Worm (Caenorhabditis elegans) whole organism, L1 larva: ENCODE results near the gene T09A5.14.

Source experiments
- C16A3.4 ChIP-seq: fragments of 150-350 bp; optimal IDR thresholded peaks from 2 replicates; lab custom pipeline; 2014; ENCODE audit warnings: missing biosample characterization, missing genetic modification characterization
- Y116A8C.19 ChIP-seq: sonication (generic microtip); optimal IDR thresholded peaks from 2 replicates; lab custom pipeline; 2016; ENCODE audit warnings: missing compliant biosample characterization, missing genetic modification characterization, borderline replicate concordance
- blmp-1 ChIP-seq: fragments of 150-350 bp; optimal IDR thresholded peaks from 2 replicates; lab custom pipeline; 2014; ENCODE audit warnings: missing biosample characterization, missing genetic modification characterization
- ceh-8 ChIP-seq: fragments of 200-800 bp; sonication (Bioruptor generic); optimal IDR thresholded peaks from 2 replicates; lab custom pipeline; 2018; ENCODE audit warnings: mild to moderate bottlenecking, missing genetic modification characterization, moderate library complexity, missing compliant biosample characterization
- ceh-88 ChIP-seq: fragments of 200-800 bp; sonication (Bioruptor generic); IDR thresholded peaks from 2 replicates; pipeline ENCODE4 v1.3.6; 2022; ENCODE audit warnings: missing genetic modification characterization, missing compliant biosample characterization
- ceh-90 ChIP-seq: sonication (generic microtip); optimal IDR thresholded peaks from 2 replicates; lab custom pipeline; 2016; ENCODE audit warnings: missing genetic modification characterization, missing compliant biosample characterization
- dpl-1 ChIP-seq, 3 experiments: fragments of 150-350 bp in 2 of 3; sonication (generic microtip) in 1 of 3; optimal IDR thresholded peaks; 2 replicates each; lab custom pipeline; 2014 to 2017; ENCODE audit warnings: missing biosample characterization in 3 of 3, missing genetic modification characterization in 3 of 3, missing genetic modification reagents in 3 of 3
- dsc-1 ChIP-seq: sonication (generic microtip); optimal IDR thresholded peaks from 2 replicates; lab custom pipeline; 2016; ENCODE audit warnings: mild to moderate bottlenecking, missing genetic modification characterization, missing compliant biosample characterization
- efl-1 ChIP-seq, 4 experiments: fragments of 150-350 bp; optimal IDR thresholded peaks in 3 of 4; peaks in 1 of 4; 1 replicate in 1 of 4; 2 replicates in 3 of 4; lab custom pipeline; 2014; ENCODE audit warnings: missing biosample characterization in 2 of 4, missing genetic modification characterization in 2 of 4, missing genetic modification reagents in 2 of 4
- egl-13 ChIP-seq: sonication (generic microtip); optimal IDR thresholded peaks from 2 replicates; lab custom pipeline; 2016; ENCODE audit warnings: missing genotype, missing genetic modification reagents, missing genetic modification characterization, missing compliant biosample characterization
- elt-3 ChIP-seq, 6 experiments: fragments of 150-350 bp in 1 of 6; sonication (generic microtip); optimal IDR thresholded peaks; 2 replicates each; lab custom pipeline; 2017 to 2018; ENCODE audit warnings: missing biosample characterization in 6 of 6, missing genetic modification characterization in 6 of 6, inconsistent platforms in 1 of 6
- fkh-4 ChIP-seq: sonication (generic microtip); optimal IDR thresholded peaks from 2 replicates; lab custom pipeline; 2016; ENCODE audit warnings: missing compliant biosample characterization, missing genetic modification characterization, borderline replicate concordance
- fkh-8 ChIP-seq: sonication (generic microtip); optimal IDR thresholded peaks from 2 replicates; lab custom pipeline; 2016; ENCODE audit warnings: mild to moderate bottlenecking, missing genetic modification characterization, missing compliant biosample characterization
- hpl-2 ChIP-seq: fragments of 150-350 bp; optimal IDR thresholded peaks from 2 replicates; lab custom pipeline; 2014; ENCODE audit warnings: missing biosample characterization, missing genetic modification reagents, missing genetic modification characterization
- irx-1 ChIP-seq: sonication (generic microtip); optimal IDR thresholded peaks from 2 replicates; lab custom pipeline; 2016; ENCODE audit warnings: missing genetic modification characterization, missing compliant biosample characterization
- isw-1 ChIP-seq: fragments of 200-800 bp; sonication (Bioruptor generic); IDR thresholded peaks from 2 replicates; pipeline ENCODE4 v1.3.6; 2022; ENCODE audit warnings: missing genetic modification characterization, missing compliant biosample characterization
- lin-13 ChIP-seq: fragments of 150-350 bp; optimal IDR thresholded peaks from 2 replicates; lab custom pipeline; 2014; ENCODE audit warnings: missing biosample characterization, missing genetic modification reagents, missing genetic modification characterization
- lin-14 ChIP-seq: fragments of 200-800 bp; sonication (Bioruptor generic); optimal IDR thresholded peaks from 2 replicates; lab custom pipeline; 2018; ENCODE audit warnings: mild to moderate bottlenecking, missing genetic modification characterization, moderate library complexity, missing compliant biosample characterization
- lin-35 ChIP-seq, 2 experiments: fragments of 150-350 bp; optimal IDR thresholded peaks; 2 replicates each; lab custom pipeline; 2014; ENCODE audit warnings: missing biosample characterization in 2 of 2, missing genetic modification characterization in 2 of 2, missing genetic modification reagents in 2 of 2
- lin-39 ChIP-seq: fragments of 150-350 bp; optimal IDR thresholded peaks from 2 replicates; lab custom pipeline; 2014; ENCODE audit warnings: missing biosample characterization, missing genetic modification reagents, missing genetic modification characterization
- lsy-2 ChIP-seq, 2 experiments: fragments of 150-350 bp; optimal IDR thresholded peaks; 2 replicates each; lab custom pipeline; 2014; ENCODE audit warnings: missing biosample characterization in 2 of 2, missing genetic modification characterization in 2 of 2
- mdl-1 ChIP-seq, 2 experiments: fragments of 150-350 bp; optimal IDR thresholded peaks; 2 replicates each; lab custom pipeline; 2014 to 2017; ENCODE audit warnings: missing biosample characterization in 2 of 2, missing genetic modification characterization in 2 of 2, inconsistent platforms in 1 of 2
- mef-2 ChIP-seq: fragments of 150-350 bp; optimal IDR thresholded peaks from 2 replicates; lab custom pipeline; 2014; ENCODE audit warnings: missing biosample characterization, missing genetic modification characterization
- nhr-11 ChIP-seq: fragments of 150-350 bp; optimal IDR thresholded peaks from 2 replicates; lab custom pipeline; 2014; ENCODE audit warnings: missing biosample characterization, missing genetic modification characterization
- nhr-19 ChIP-seq: fragments of 200-800 bp; sonication (Bioruptor generic); conservative IDR thresholded peaks from 2 replicates; pipeline ENCODE4 v1.3.6; 2022; ENCODE audit warnings: missing genetic modification characterization, missing compliant biosample characterization
- nhr-20 ChIP-seq: sonication (generic microtip); optimal IDR thresholded peaks from 2 replicates; lab custom pipeline; 2016; ENCODE audit warnings: mild to moderate bottlenecking, missing genetic modification characterization, missing compliant biosample characterization
- nhr-237 ChIP-seq: fragments of 150-350 bp; optimal IDR thresholded peaks from 2 replicates; lab custom pipeline; 2014; ENCODE audit warnings: missing biosample characterization, missing genetic modification characterization
- nhr-47 ChIP-seq: sonication (generic microtip); optimal IDR thresholded peaks from 2 replicates; lab custom pipeline; 2016; ENCODE audit warnings: mild to moderate bottlenecking, missing genetic modification characterization, moderate library complexity, missing compliant biosample characterization
- nhr-71 ChIP-seq: sonication (generic microtip); optimal IDR thresholded peaks from 2 replicates; lab custom pipeline; 2016; ENCODE audit warnings: mild to moderate bottlenecking, missing genetic modification characterization, moderate library complexity, missing compliant biosample characterization
- nhr-76 ChIP-seq: sonication (generic microtip); optimal IDR thresholded peaks from 2 replicates; lab custom pipeline; 2017; ENCODE audit warnings: missing biosample characterization, missing genetic modification characterization
- nhr-77 ChIP-seq: fragments of 150-350 bp; optimal IDR thresholded peaks from 2 replicates; lab custom pipeline; 2014; ENCODE audit warnings: missing biosample characterization, missing genetic modification characterization
- nhr-85 ChIP-seq: sonication (generic microtip); peaks from one replicate; lab custom pipeline; 2016; ENCODE audit warnings: missing genetic modification characterization, inconsistent platforms, missing compliant biosample characterization
- pag-3 ChIP-seq: sonication (generic microtip); optimal IDR thresholded peaks from 2 replicates; lab custom pipeline; 2017; ENCODE audit warnings: missing genetic modification characterization, mild to moderate bottlenecking, missing compliant biosample characterization, antibody characterized with exemption, borderline replicate concordance; ENCODE audit not compliant: insufficient read depth
- pqm-1 ChIP-seq: sonication (generic microtip); optimal IDR thresholded peaks from 3 replicates; lab custom pipeline; 2017; ENCODE audit warnings: missing biosample characterization, missing genetic modification characterization
- snpc-4 ChIP-seq: fragments of 150-350 bp; optimal IDR thresholded peaks from 2 replicates; lab custom pipeline; 2014; ENCODE audit warnings: missing biosample characterization, missing genetic modification characterization
- snu-23 ChIP-seq: sonication (generic microtip); optimal IDR thresholded peaks from 2 replicates; lab custom pipeline; 2016; ENCODE audit warnings: missing genetic modification characterization, missing compliant biosample characterization
- sox-4 ChIP-seq: sonication (generic microtip); optimal IDR thresholded peaks from 2 replicates; lab custom pipeline; 2016; ENCODE audit warnings: missing genetic modification characterization, missing compliant biosample characterization
- sptf-1 ChIP-seq: fragments of 150-350 bp; optimal IDR thresholded peaks from 2 replicates; lab custom pipeline; 2014; ENCODE audit warnings: missing biosample characterization, missing genetic modification characterization
- swsn-7 ChIP-seq: sonication (generic microtip); optimal IDR thresholded peaks from 2 replicates; lab custom pipeline; 2016; ENCODE audit warnings: missing genetic modification characterization, missing compliant biosample characterization
- tbx-2 ChIP-seq: sonication (generic microtip); optimal IDR thresholded peaks from 2 replicates; lab custom pipeline; 2016; ENCODE audit warnings: missing genetic modification characterization, missing compliant biosample characterization
- tlp-1 ChIP-seq: fragments of 150-350 bp; optimal IDR thresholded peaks from 2 replicates; lab custom pipeline; 2014; ENCODE audit warnings: missing biosample characterization, missing genetic modification characterization
- unc-130 ChIP-seq: fragments of 150-350 bp; optimal IDR thresholded peaks from 2 replicates; lab custom pipeline; 2017; ENCODE audit warnings: missing biosample characterization, missing genetic modification characterization, inconsistent platforms
- unc-86 ChIP-seq: sonication (generic microtip); optimal IDR thresholded peaks from 2 replicates; lab custom pipeline; 2016; ENCODE audit warnings: missing genetic modification characterization, missing compliant biosample characterization
- unc-98 ChIP-seq: fragments of 200-800 bp; sonication (Bioruptor generic); IDR thresholded peaks from 2 replicates; pipeline ENCODE4 v1.3.6; 2022; ENCODE audit warnings: missing genetic modification characterization, missing compliant biosample characterization
- vab-15 ChIP-seq: sonication (generic microtip); optimal IDR thresholded peaks from 2 replicates; lab custom pipeline; 2017; ENCODE audit warnings: missing genotype, mild to moderate bottlenecking, missing genetic modification characterization, missing compliant biosample characterization
- xbp-1 ChIP-seq: sonication (generic microtip); optimal IDR thresholded peaks from 2 replicates; lab custom pipeline; 2016; ENCODE audit warnings: missing genetic modification characterization, missing compliant biosample characterization
- zip-4 ChIP-seq: fragments of 200-800 bp; sonication (Bioruptor generic); optimal IDR thresholded peaks from 2 replicates; lab custom pipeline; 2018; ENCODE audit warnings: mild to moderate bottlenecking, missing genetic modification characterization, moderate library complexity, missing compliant biosample characterization

T09A5.14 gene

DNA sequence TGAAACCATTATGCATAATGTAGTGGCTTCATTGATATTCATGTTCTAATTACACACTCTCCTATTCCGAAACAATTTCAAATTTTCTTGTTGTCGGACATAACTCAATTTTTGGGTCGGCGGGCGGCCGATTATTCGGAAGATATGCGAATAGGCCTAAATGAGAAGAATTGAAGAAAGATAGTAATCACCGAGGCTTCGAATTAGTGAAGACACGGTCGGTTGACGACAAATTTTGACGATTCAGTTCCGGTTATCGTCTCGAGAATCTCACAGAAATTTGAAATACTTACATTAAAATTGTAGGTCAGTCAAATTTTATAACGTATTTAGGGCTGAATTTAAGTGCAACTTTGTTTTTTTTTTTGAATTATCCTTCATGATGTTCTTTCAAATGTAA, 29.0 kb upstream of the T09A5.14 start:
- TF ChIP-seq blmp-1 (tag; lab: Kevin White, UChicago) = peak; percentile 49
- TF ChIP-seq tlp-1 (tag; lab: Kevin White, UChicago) = peak; percentile 1
- TF ChIP-seq pqm-1 (tag; lab: Kevin White, UChicago) = no peak
- peak; percentile 18 for TF ChIP-seq lin-14 (GFP tag; lab: Kevin White, UChicago)
- no peak for TF ChIP-seq unc-98 (GFP tag; lab: Robert Waterston, UW)
- TF ChIP-seq nhr-85 (tag; lab: Kevin White, UChicago) = peak; percentile 49
- no peak for TF ChIP-seq tbx-2 (tag; lab: Kevin White, UChicago)
- TF ChIP-seq hpl-2 (GFP tag; lab: Kevin White, UChicago) = no peak
- TF ChIP-seq unc-86 (tag; lab: Kevin White, UChicago) = no peak

DNA sequence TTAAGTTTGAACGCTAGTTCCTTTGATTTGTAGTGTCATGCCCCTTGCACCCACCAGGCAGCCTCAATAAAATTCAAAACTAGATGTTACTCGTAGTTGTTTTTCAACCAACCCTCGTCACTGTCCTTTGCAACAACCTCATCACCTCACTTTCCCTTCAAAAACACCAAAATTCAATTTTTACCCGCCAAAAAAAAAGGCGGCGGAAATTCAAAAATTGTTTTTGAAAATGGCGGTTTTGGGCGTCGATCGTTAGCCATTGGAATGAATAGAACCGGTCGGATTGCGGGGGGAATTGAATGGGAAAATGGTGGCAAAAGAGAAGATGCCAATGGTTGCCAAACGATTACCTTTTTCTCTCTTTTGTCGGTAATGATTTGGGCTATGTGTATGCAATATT, 26.1 kb upstream of the T09A5.14 start:
- TF ChIP-seq blmp-1 (tag; lab: Kevin White, UChicago) (peak; percentile 53), pag-3 (tag; lab: Kevin White, UChicago) (no peak), dpl-1 (GFP tag; optimal IDR thresholded peaks at IDR 0.05; lab: Kevin White, UChicago) (peak; percentile 17 to 50 (median 40)), vab-15 (tag; lab: Kevin White, UChicago) (no peak), nhr-47 (tag; lab: Kevin White, UChicago) (no peak), sptf-1 (tag; lab: Kevin White, UChicago) (no peak), mef-2 (no peak), mdl-1 (tag; optimal IDR thresholded peaks at IDR 0.05; lab: Kevin White, UChicago) (no peak), nhr-85 (tag; lab: Kevin White, UChicago) (peak; percentile 18), ceh-8 (GFP tag; lab: Kevin White, UChicago) (no peak), sox-4 (tag; lab: Kevin White, UChicago) (no peak), dsc-1 (tag; lab: Kevin White, UChicago) (no peak), unc-98 (GFP tag; lab: Robert Waterston, UW) (no peak), Y116A8C.19 (no peak), nhr-71 (no peak), C16A3.4 (tag; lab: Kevin White, UChicago) (no peak), lin-35 (GFP tag; optimal IDR thresholded peaks at IDR 0.05; lab: Kevin White, UChicago) (peak in 1 of 2 experiments; percentile 63), snu-23 (GFP tag; lab: Kevin White, UChicago) (no peak), efl-1 (optimal IDR thresholded peaks at IDR 0.05; lab: Kevin White, UChicago) (peak in 1 of 2 experiments; percentile 11), efl-1 (GFP tag; optimal IDR thresholded peaks at IDR 0.05 in 1 of 2; lab: Kevin White, UChicago) (peak; percentile 46 to 94), fkh-4 (tag; lab: Kevin White, UChicago) (no peak), ceh-90 (tag; lab: Kevin White, UChicago) (no peak), lin-14 (GFP tag; lab: Kevin White, UChicago) (peak; percentile 17), tlp-1 (tag; lab: Kevin White, UChicago) (no peak), nhr-237 (no peak), egl-13 (tag; lab: Kevin White, UChicago) (no peak)

DNA sequence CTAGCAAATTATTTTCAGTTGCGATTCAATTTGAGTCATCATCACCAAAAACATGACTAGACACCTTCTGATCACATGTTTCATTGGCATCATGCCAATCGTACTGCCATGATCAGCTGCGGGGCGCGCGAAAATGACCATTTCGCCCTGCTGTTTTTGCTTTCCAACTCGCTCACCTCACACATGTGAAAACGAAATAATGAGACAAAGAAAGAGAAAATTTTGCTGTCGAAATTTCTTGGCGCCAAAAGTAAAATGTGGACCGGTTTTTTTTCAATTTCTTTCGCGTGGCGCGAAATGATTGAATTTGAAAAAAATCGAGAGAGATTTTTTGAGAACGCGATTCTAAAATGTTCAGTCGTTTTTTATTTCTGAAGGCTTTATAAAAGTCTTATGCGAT, 25.3 kb upstream of the T09A5.14 start:
- TF ChIP-seq nhr-11 (tag; lab: Kevin White, UChicago) (no peak), xbp-1 (no peak), fkh-8 (tag; lab: Kevin White, UChicago) (no peak), irx-1 (peak; percentile 36), nhr-20 (peak; percentile 76), snu-23 (GFP tag; lab: Kevin White, UChicago) (peak; percentile 52), nhr-47 (tag; lab: Kevin White, UChicago) (peak; percentile 19), nhr-76 (tag; lab: Kevin White, UChicago) (no peak), unc-130 (tag; lab: Kevin White, UChicago) (no peak), lin-39 (tag; lab: Kevin White, UChicago) (no peak), dpl-1 (GFP tag; optimal IDR thresholded peaks at IDR 0.05; lab: Kevin White, UChicago) (peak; percentile 68 to 79 (median 77)), swsn-7 (peak; percentile 6), zip-4 (GFP tag; lab: Kevin White, UChicago) (no peak), pqm-1 (tag; lab: Kevin White, UChicago) (no peak), fkh-4 (tag; lab: Kevin White, UChicago) (no peak), ceh-88 (GFP tag; lab: Robert Waterston, UW) (no peak), nhr-71 (peak; percentile 74), nhr-85 (tag; lab: Kevin White, UChicago) (peak; percentile 98), pag-3 (tag; lab: Kevin White, UChicago) (peak; percentile 28), elt-3 (tag; optimal IDR thresholded peaks at IDR 0.05; lab: Kevin White, UChicago) (peak in 2 of 6 experiments; percentile 23 to 28), ceh-90 (tag; lab: Kevin White, UChicago) (no peak), nhr-19 (GFP tag; lab: Robert Waterston, UW) (peak; percentile 31), lsy-2 (tag; optimal IDR thresholded peaks at IDR 0.05; lab: Kevin White, UChicago) (peak in 1 of 2 experiments; percentile 16), snpc-4 (no peak), blmp-1 (tag; lab: Kevin White, UChicago) (peak; percentile 96), nhr-77 (no peak), lin-13 (peak; percentile 6), isw-1 (GFP tag; lab: Robert Waterston, UW) (no peak)
